Fruit fly (Drosophila melanogaster) whole organism, adult: Measurements from ENCODE around the gene Ser12.

Experiments
- CG12768 ChIP-seq: fragments of 200-800 bp; sonication (Bioruptor generic); optimal IDR thresholded peaks from 2 replicates; lab custom pipeline; 2017; ENCODE audit warnings: missing biosample characterization, missing genetic modification characterization, mild to moderate bottlenecking, moderate library complexity, missing genetic modification reagents
- CG33017 ChIP-seq: fragments of 200-800 bp; sonication (Bioruptor generic); optimal IDR thresholded peaks from 2 replicates; lab custom pipeline; 2018; ENCODE audit warnings: missing biosample characterization, mild to moderate bottlenecking, missing genetic modification characterization, moderate library complexity
- CG7045 ChIP-seq: fragments of 200-800 bp; sonication (Bioruptor generic); optimal IDR thresholded peaks from 2 replicates; lab custom pipeline; 2017; ENCODE audit warnings: missing biosample characterization, mild to moderate bottlenecking, missing genetic modification characterization
- Crg-1 ChIP-seq: fragments of 200-800 bp; sonication (Bioruptor generic); optimal IDR thresholded peaks from 2 replicates; lab custom pipeline; 2016; ENCODE audit warnings: missing biosample characterization, missing genetic modification characterization
- Mnt ChIP-seq: fragments of 200-800 bp; sonication (Bioruptor generic); optimal IDR thresholded peaks from 2 replicates; lab custom pipeline; 2016; ENCODE audit warnings: missing biosample characterization, mild to moderate bottlenecking, missing genetic modification characterization
- bab1 ChIP-seq: fragments of 200-800 bp; sonication (Bioruptor generic); optimal IDR thresholded peaks from 3 replicates; lab custom pipeline; 2019; ENCODE audit warnings: missing biosample characterization, mild to moderate bottlenecking, missing genetic modification characterization, moderate library complexity
- cnc ChIP-seq, 2 experiments: fragments of >200 bp; optimal IDR thresholded peaks; 2 replicates each; lab custom pipeline; 2017
- kay ChIP-seq: fragments of 200-800 bp; sonication (Bioruptor generic); peaks from one replicate; lab custom pipeline; 2016; ENCODE audit warnings: missing biosample characterization, missing genetic modification characterization, borderline replicate concordance
- ovo ChIP-seq: fragments of 200-800 bp; sonication (Bioruptor generic); optimal IDR thresholded peaks from 2 replicates; lab custom pipeline; 2016; ENCODE audit warnings: missing biosample characterization, missing genetic modification characterization
- toe ChIP-seq: fragments of 200-800 bp; sonication (Bioruptor generic); optimal IDR thresholded peaks from 2 replicates; lab custom pipeline; 2016; ENCODE audit warnings: missing biosample characterization, missing genetic modification characterization

dm6 chr2L:2239284-2239683, 11.8 kb downstream of the Ser12 start, which contains the start of gene Tengl2:
- TF ChIP-seq CG33017 (tag; lab: Kevin White, UChicago) (no peak), CG7045 (GFP tag; lab: Kevin White, UChicago) (no peak), bab1 (GFP tag; lab: Kevin White, UChicago) (no peak), Crg-1 (GFP tag; lab: Kevin White, UChicago) (no peak), CG12768 (no peak), toe (GFP tag; lab: Kevin White, UChicago) (no peak), cnc (optimal IDR thresholded peaks at IDR 0.05; lab: Kevin White, UChicago) (no peak), kay (GFP tag; lab: Kevin White, UChicago) (no peak), Mnt (no peak), ovo (no peak)
